Worm (Caenorhabditis elegans) whole organism, L4/young adult: ENCODE measurements around the gene uvs-1.

ENCODE experiments used
- W03F9.2 ChIP-seq: fragments of 150-350 bp; optimal IDR thresholded peaks from 2 replicates; lab custom pipeline; 2014; ENCODE audit warnings: missing biosample characterization, missing genetic modification characterization
- dao-5 ChIP-seq: sonication (generic microtip); optimal IDR thresholded peaks from 2 replicates; lab custom pipeline; 2016; ENCODE audit warnings: missing genotype, missing genetic modification characterization, moderate library complexity, missing compliant biosample characterization
- him-1 ChIP-seq: sonication (generic microtip); optimal IDR thresholded peaks from 2 replicates; lab custom pipeline; 2016; ENCODE audit warnings: missing genotype, missing genetic modification reagents, missing genetic modification characterization, missing compliant biosample characterization

uvs-1 gene

ce11 chrV:7754557-7754956 lies 49.5 kb downstream of the uvs-1 start, which contains the start of gene T05B11.4:
T05B11.4 (minus strand) TSS chrV:7754657.
- no peak for TF ChIP-seq W03F9.2
- no peak for TF ChIP-seq him-1 (tag; lab: Kevin White, UChicago)
- TF ChIP-seq dao-5: no peak
